Fruit fly (Drosophila melanogaster): Measurements from ENCODE around the gene Hsc20.
A peak's percentile ranks its signal among the peaks of the same experiment; 100 is the strongest.

Hsc20 gene

dm6 chr3L:16203236-16203635 is 29.7 kb upstream of the Hsc20 start (continued):
- peak; percentile 65 for TF ChIP-seq Atf-2 (GFP tag; optimal IDR thresholded peaks at IDR 0.05)
- TF ChIP-seq CG12659 (GFP tag; optimal IDR thresholded peaks at IDR 0.05) = peak; percentile 67
- peak; percentile 75 for TF ChIP-seq D19B (GFP tag; optimal IDR thresholded peaks at IDR 0.05)
- no peak for TF ChIP-seq dan (GFP tag; IDR thresholded peaks at IDR 0.05)
- TF ChIP-seq dati (GFP tag; IDR thresholded peaks at IDR 0.05) = 0 out of 2 replicates have a peak, but pooled peaks have one; percentile 53
- TF ChIP-seq Ptx1 (GFP tag; IDR thresholded peaks at IDR 0.05) = peak; percentile 84
- peak; percentile 75 for TF ChIP-seq Camta (GFP tag; optimal IDR thresholded peaks at IDR 0.05)
- peak; percentile 50 for TF ChIP-seq CG6654 (GFP tag; optimal IDR thresholded peaks at IDR 0.05)
- no peak for TF ChIP-seq sisA (GFP tag; IDR thresholded peaks at IDR 0.05)
- TF ChIP-seq luna (GFP tag; optimal IDR thresholded peaks at IDR 0.05) = peak; percentile 40
- peak; percentile 7 for TF ChIP-seq CG4328 (GFP tag; optimal IDR thresholded peaks at IDR 0.05)
- peak; percentile 72 for TF ChIP-seq ATbp (GFP tag; optimal IDR thresholded peaks at IDR 0.05)
- TF ChIP-seq NFAT (GFP tag; IDR thresholded peaks at IDR 0.05) = peak; percentile 87
- TF ChIP-seq cg (GFP tag; optimal IDR thresholded peaks at IDR 0.05) = no peak
- TF ChIP-seq Xrp1 (GFP tag; IDR thresholded peaks at IDR 0.05) = peak; percentile 79
- peak; percentile 84 for TF ChIP-seq CG11504 (tag; optimal IDR thresholded peaks at IDR 0.05)
- peak; percentile 92; the same call in 1 of the 2 replicates for TF ChIP-seq vvl (GFP tag; IDR thresholded peaks at IDR 0.05)
- no peak for TF ChIP-seq Doc3 (GFP tag; IDR thresholded peaks at IDR 0.05; ENCODE audit: partially characterized antibody)
- TF ChIP-seq fd102C (GFP tag; optimal IDR thresholded peaks at IDR 0.05) = no peak
- TF ChIP-seq Hsf (GFP tag; optimal IDR thresholded peaks at IDR 0.05) = peak; percentile 78
- peak; percentile 61; the same call in 1 of the 2 replicates for TF ChIP-seq dimm (GFP tag; IDR thresholded peaks at IDR 0.05)
- TF ChIP-seq gem (tag; optimal IDR thresholded peaks at IDR 0.05) = peak; percentile 86
- peak; percentile 9 for TF ChIP-seq NC2β (GFP tag; optimal IDR thresholded peaks at IDR 0.05)
- TF ChIP-seq BtbVII (GFP tag; optimal IDR thresholded peaks at IDR 0.05) = peak; percentile 73
- TF ChIP-seq CTCF (GFP tag; optimal IDR thresholded peaks at IDR 0.05) = peak; percentile 15
- peak; percentile 53 for TF ChIP-seq CG31441 (GFP tag; IDR thresholded peaks at IDR 0.05)
- TF ChIP-seq CG4617 (GFP tag; optimal IDR thresholded peaks at IDR 0.05; ENCODE audit: borderline replicate concordance) = no peak
- TF ChIP-seq az2 (GFP tag; optimal IDR thresholded peaks at IDR 0.05) = peak; percentile 66
- TF ChIP-seq tna (GFP tag; IDR thresholded peaks at IDR 0.05; ENCODE audit: partially characterized antibody) = no peak
- TF ChIP-seq CG9437 (GFP tag; optimal IDR thresholded peaks at IDR 0.05) = peak; percentile 30
- TF ChIP-seq Xbp1 (GFP tag; optimal IDR thresholded peaks at IDR 0.05) = peak; percentile 70
- TF ChIP-seq CG15011 (GFP tag; optimal IDR thresholded peaks at IDR 0.05) = peak; percentile 69
- TF ChIP-seq CG31365 (tag; optimal IDR thresholded peaks at IDR 0.05) = peak; percentile 45
- no peak for TF ChIP-seq prd (optimal IDR thresholded peaks at IDR 0.05)
- TF ChIP-seq prd (GFP tag; IDR thresholded peaks at IDR 0.05) = peak; percentile 86
- TF ChIP-seq sens-2 (GFP tag; IDR thresholded peaks at IDR 0.05) = peak; percentile 58; the same call in 1 of the 2 replicates
- peak; percentile 71 for TF ChIP-seq HmgZ (tag; optimal IDR thresholded peaks at IDR 0.05)
- TF ChIP-seq CG3847 (GFP tag; IDR thresholded peaks at IDR 0.05) = peak; percentile 84
- TF ChIP-seq CHES-1-like (GFP tag; optimal IDR thresholded peaks at IDR 0.05) = peak; percentile 50
- TF ChIP-seq lbe (GFP tag; optimal IDR thresholded peaks at IDR 0.05) = peak; percentile 77
- peak; percentile 87; the same call in 2 of the 3 replicates for TF ChIP-seq ase (GFP tag; IDR thresholded peaks at IDR 0.05)
- no peak for TF ChIP-seq nerfin-2 (GFP tag; IDR thresholded peaks at IDR 0.05; ENCODE audit: partially characterized antibody)
- TF ChIP-seq eve (GFP tag; optimal IDR thresholded peaks at IDR 0.05) = peak in 1 of 2 experiments; percentile 35
- TF ChIP-seq CG9609 (GFP tag; optimal IDR thresholded peaks at IDR 0.05) = peak; percentile 72
- TF ChIP-seq esg (GFP tag; conservative IDR thresholded peaks at IDR 0.05) = peak; percentile 82
- peak; percentile 84 for TF ChIP-seq CG5953 (GFP tag; IDR thresholded peaks at IDR 0.05)
- TF ChIP-seq CG13894 (tag; optimal IDR thresholded peaks at IDR 0.05) = peak; percentile 70
- TF ChIP-seq CG16813 (GFP tag; IDR thresholded peaks at IDR 0.05; ENCODE audit: partially characterized antibody) = no peak
- peak; percentile 16 for TF ChIP-seq CG5180 (GFP tag; optimal IDR thresholded peaks at IDR 0.05)
- no peak for TF ChIP-seq CG10431 (GFP tag; optimal IDR thresholded peaks at IDR 0.05)
- TF ChIP-seq cad (GFP tag; optimal IDR thresholded peaks at IDR 0.05) = no peak
- peak; percentile 71 for TF ChIP-seq Bteb2 (GFP tag; optimal IDR thresholded peaks at IDR 0.05)

Data from whole organism, embryonic.